Worm (Caenorhabditis elegans) whole organism, L4 larva: ENCODE measurements around the gene W04D2.4.
A peak's percentile ranks its signal among the peaks of the same experiment; 100 is the strongest.

Source experiments
- F10B5.3 ChIP-seq: sonication (generic microtip); optimal IDR thresholded peaks from 2 replicates; lab custom pipeline; 2016; ENCODE audit warnings: mild to moderate bottlenecking, missing genetic modification characterization, missing compliant biosample characterization
- F26F4.8 ChIP-seq: fragments of 200-800 bp; sonication (Bioruptor generic); conservative IDR thresholded peaks from 2 replicates; pipeline ENCODE4 v1.3.6; 2022; ENCODE audit warnings: missing genetic modification characterization, missing compliant biosample characterization
- F37D6.2 ChIP-seq: sonication (generic microtip); optimal IDR thresholded peaks from 2 replicates; lab custom pipeline; 2016; ENCODE audit warnings: mild to moderate bottlenecking, missing genetic modification characterization, missing compliant biosample characterization
- R02D3.7 ChIP-seq: fragments of 150-350 bp; sonication (generic microtip); optimal IDR thresholded peaks from 3 replicates; lab custom pipeline; 2014; ENCODE audit warnings: missing biosample characterization, missing genetic modification characterization
- T20F7.1 ChIP-seq: fragments of 200-800 bp; sonication (Bioruptor generic); optimal IDR thresholded peaks from 2 replicates; lab custom pipeline; 2018; ENCODE audit warnings: mild to moderate bottlenecking, missing genetic modification characterization, missing compliant biosample characterization
- T26A8.4 ChIP-seq: fragments of 200-800 bp; sonication (Bioruptor generic); IDR thresholded peaks from 2 replicates; pipeline ENCODE4 v1.3.6; 2022; ENCODE audit warnings: missing genetic modification characterization, missing compliant biosample characterization
- Y48G9A.11 ChIP-seq: fragments of 200-800 bp; sonication (Bioruptor generic); IDR thresholded peaks from 2 replicates; pipeline ENCODE4 v1.3.6; 2022; ENCODE audit warnings: missing genetic modification reagents, missing genetic modification characterization, missing compliant biosample characterization
- aha-1 ChIP-seq: fragments of 150-350 bp; peaks from one replicate; lab custom pipeline; 2014; ENCODE audit warnings: missing biosample characterization, missing genetic modification characterization
- ceh-28 ChIP-seq: fragments of 150-350 bp; optimal IDR thresholded peaks from 2 replicates; lab custom pipeline; 2014; ENCODE audit warnings: missing biosample characterization, missing genetic modification reagents, missing genetic modification characterization
- ceh-32 ChIP-seq: sonication (generic microtip); optimal IDR thresholded peaks from 2 replicates; lab custom pipeline; 2016; ENCODE audit warnings: mild to moderate bottlenecking, missing genetic modification characterization, missing compliant biosample characterization; ENCODE audit not compliant: poor library complexity
- ceh-44 ChIP-seq: fragments of 200-800 bp; sonication (Bioruptor generic); IDR thresholded peaks from 2 replicates; pipeline ENCODE4 v1.3.6; 2022; ENCODE audit warnings: missing genetic modification reagents, missing genetic modification characterization, missing compliant biosample characterization
- ceh-82 ChIP-seq: sonication (generic microtip); optimal IDR thresholded peaks from 2 replicates; lab custom pipeline; 2017; ENCODE audit warnings: missing biosample characterization, missing genetic modification characterization
- ces-1 ChIP-seq: fragments of 150-350 bp; sonication (generic microtip); optimal IDR thresholded peaks from 4 replicates; lab custom pipeline; 2014; ENCODE audit warnings: missing biosample characterization, missing genetic modification reagents, missing genetic modification characterization
- ctbp-1 ChIP-seq: fragments of 200-800 bp; sonication (Bioruptor generic); IDR thresholded peaks from 2 replicates; pipeline ENCODE4 v1.3.6; 2022; ENCODE audit warnings: missing genetic modification reagents, missing genetic modification characterization, missing compliant biosample characterization
- daf-12 ChIP-seq: fragments of 150-350 bp; optimal IDR thresholded peaks from 2 replicates; lab custom pipeline; 2014; ENCODE audit warnings: missing biosample characterization, missing genetic modification reagents, missing genetic modification characterization
- daf-16 ChIP-seq, 3 experiments: sonication (generic microtip); optimal IDR thresholded peaks; 2 replicates each; lab custom pipeline; 2016 to 2017; ENCODE audit warnings: missing genetic modification characterization in 3 of 3, missing genetic modification reagents in 3 of 3, mild to moderate bottlenecking in 2 of 3, missing compliant biosample characterization in 2 of 3, missing biosample characterization in 1 of 3, moderate library complexity in 1 of 3
- dmd-6 ChIP-seq: fragments of 200-800 bp; sonication (Bioruptor generic); IDR thresholded peaks from 2 replicates; pipeline ENCODE4 v1.3.6; 2022; ENCODE audit warnings: missing genetic modification reagents, missing genetic modification characterization, missing compliant biosample characterization
- dpl-1 ChIP-seq: fragments of 150-350 bp; optimal IDR thresholded peaks from 2 replicates; lab custom pipeline; 2014; ENCODE audit warnings: missing biosample characterization, missing genetic modification reagents, missing genetic modification characterization
- duxl-1 ChIP-seq: sonication (generic microtip); optimal IDR thresholded peaks from 2 replicates; lab custom pipeline; 2016; ENCODE audit warnings: mild to moderate bottlenecking, missing genetic modification characterization, moderate library complexity, missing compliant biosample characterization; ENCODE audit not compliant: poor library complexity
- dve-1 ChIP-seq: sonication (generic microtip); optimal IDR thresholded peaks from 2 replicates; lab custom pipeline; 2017; ENCODE audit warnings: antibody characterized with exemption, mild to moderate bottlenecking, missing genetic modification characterization, missing compliant biosample characterization; ENCODE audit not compliant: insufficient read depth
- egl-27 ChIP-seq: sonication (generic microtip); optimal IDR thresholded peaks from 3 replicates; lab custom pipeline; 2017; ENCODE audit warnings: missing biosample characterization, missing genetic modification reagents, missing genetic modification characterization
- fkh-10 ChIP-seq: fragments of 150-350 bp; optimal IDR thresholded peaks from 2 replicates; lab custom pipeline; 2014; ENCODE audit warnings: missing biosample characterization, missing genetic modification reagents, missing genetic modification characterization
- fos-1 ChIP-seq: fragments of 150-350 bp; optimal IDR thresholded peaks from 2 replicates; lab custom pipeline; 2014; ENCODE audit warnings: missing biosample characterization, missing genetic modification characterization
- gei-8 ChIP-seq: fragments of 200-800 bp; sonication (Bioruptor generic); optimal IDR thresholded peaks from 2 replicates; lab custom pipeline; 2018; ENCODE audit warnings: mild to moderate bottlenecking, missing genetic modification characterization, missing compliant biosample characterization
- hlh-11 ChIP-seq: fragments of 200-800 bp; sonication (Bioruptor generic); optimal IDR thresholded peaks from 2 replicates; lab custom pipeline; 2018; ENCODE audit warnings: mild to moderate bottlenecking, missing genetic modification characterization, missing compliant biosample characterization
- hlh-30 ChIP-seq: sonication (generic microtip); optimal IDR thresholded peaks from 2 replicates; lab custom pipeline; 2017; ENCODE audit warnings: antibody characterized with exemption, mild to moderate bottlenecking, missing genetic modification characterization, missing compliant biosample characterization; ENCODE audit not compliant: insufficient read depth
- lin-29 ChIP-seq: fragments of 200-800 bp; sonication (Bioruptor generic); IDR thresholded peaks from 2 replicates; pipeline ENCODE4 v1.3.6; 2022; ENCODE audit warnings: missing genetic modification reagents, missing genetic modification characterization, missing compliant biosample characterization
- lin-38 ChIP-seq: fragments of 200-800 bp; sonication (Bioruptor generic); IDR thresholded peaks from 2 replicates; pipeline ENCODE4 v1.3.6; 2022; ENCODE audit warnings: missing genetic modification reagents, missing genetic modification characterization, missing compliant biosample characterization
- lsy-2 ChIP-seq, 2 experiments: fragments of 150-350 bp in 1 of 2; sonication (generic microtip) in 1 of 2; optimal IDR thresholded peaks; 2 replicates each; lab custom pipeline; 2014 to 2017; ENCODE audit warnings: missing biosample characterization in 2 of 2, missing genetic modification characterization in 2 of 2
- madf-5 ChIP-seq, 2 experiments: fragments of 200-800 bp; sonication (Bioruptor generic); IDR thresholded peaks; 2 replicates each; pipeline ENCODE4 v1.3.6; 2022; ENCODE audit warnings: missing compliant biosample characterization in 2 of 2, missing genetic modification characterization in 2 of 2
- mdt-29 ChIP-seq: fragments of 200-800 bp; sonication (Bioruptor generic); IDR thresholded peaks from 2 replicates; pipeline ENCODE4 v1.3.6; 2022; ENCODE audit warnings: missing genetic modification reagents, missing genetic modification characterization, missing compliant biosample characterization
- mep-1 ChIP-seq: fragments of 150-350 bp; sonication (generic microtip); optimal IDR thresholded peaks from 3 replicates; lab custom pipeline; 2014; ENCODE audit warnings: missing biosample characterization, missing genetic modification characterization
- mes-2 ChIP-seq: sonication (generic microtip); optimal IDR thresholded peaks from 2 replicates; lab custom pipeline; 2016; ENCODE audit warnings: missing genotype, mild to moderate bottlenecking, missing genetic modification characterization, missing compliant biosample characterization; ENCODE audit not compliant: poor library complexity, severe bottlenecking
- mxl-2 ChIP-seq: fragments of 200-800 bp; sonication (Bioruptor generic); conservative IDR thresholded peaks from 2 replicates; pipeline ENCODE4 v1.3.6; 2022; ENCODE audit warnings: missing genetic modification reagents, missing genetic modification characterization, missing compliant biosample characterization
- nhr-102 ChIP-seq: sonication (generic microtip); optimal IDR thresholded peaks from 2 replicates; lab custom pipeline; 2016; ENCODE audit warnings: mild to moderate bottlenecking, missing genetic modification characterization, moderate library complexity, missing compliant biosample characterization
- nhr-28 ChIP-seq: fragments of 150-350 bp; optimal IDR thresholded peaks from 2 replicates; lab custom pipeline; 2014; ENCODE audit warnings: missing biosample characterization, missing genetic modification characterization
- nhr-41 ChIP-seq: fragments of 200-800 bp; sonication (Bioruptor generic); IDR thresholded peaks from 2 replicates; pipeline ENCODE4 v1.3.6; 2022; ENCODE audit warnings: missing genetic modification reagents, missing genetic modification characterization, missing compliant biosample characterization
- nhr-42 ChIP-seq: fragments of 200-800 bp; sonication (Bioruptor generic); IDR thresholded peaks from 2 replicates; pipeline ENCODE4 v1.3.6; 2022; ENCODE audit warnings: missing genetic modification characterization, missing compliant biosample characterization
- nhr-6 ChIP-seq: fragments of 150-350 bp; optimal IDR thresholded peaks from 2 replicates; lab custom pipeline; 2014; ENCODE audit warnings: missing biosample characterization, missing genetic modification characterization
- nhr-77 ChIP-seq: fragments of 150-350 bp; optimal IDR thresholded peaks from 2 replicates; lab custom pipeline; 2014; ENCODE audit warnings: missing biosample characterization, missing genetic modification characterization
- pha-4 ChIP-seq, 2 experiments: fragments of 150-350 bp in 1 of 2; fragments of 200-800 bp in 1 of 2; sonication (Bioruptor generic) in 1 of 2; IDR thresholded peaks in 1 of 2; optimal IDR thresholded peaks in 1 of 2; 2 replicates each; pipeline versions ENCODE4 v1.3.6 to Lab custom; 2014 to 2022; ENCODE audit warnings: missing genetic modification characterization in 2 of 2, missing genetic modification reagents in 2 of 2, missing biosample characterization in 1 of 2, missing compliant biosample characterization in 1 of 2
- php-3 ChIP-seq: fragments of 200-800 bp; sonication (Bioruptor generic); IDR thresholded peaks from 2 replicates; pipeline ENCODE4 v1.3.6; 2022; ENCODE audit warnings: missing genetic modification reagents, missing genetic modification characterization, missing compliant biosample characterization
- rbr-2 ChIP-seq: sonication (generic microtip); optimal IDR thresholded peaks from 2 replicates; lab custom pipeline; 2016; ENCODE audit warnings: missing genotype, missing genetic modification characterization, missing compliant biosample characterization
- spr-1 ChIP-seq: sonication (generic microtip); optimal IDR thresholded peaks from 2 replicates; lab custom pipeline; 2016; ENCODE audit warnings: mild to moderate bottlenecking, missing genetic modification characterization, missing compliant biosample characterization
- tag-97 ChIP-seq: fragments of 200-800 bp; sonication (Bioruptor generic); IDR thresholded peaks from 2 replicates; pipeline ENCODE4 v1.3.6; 2022; ENCODE audit warnings: missing genetic modification characterization, missing compliant biosample characterization
- unc-130 ChIP-seq: sonication (generic microtip); optimal IDR thresholded peaks from 2 replicates; lab custom pipeline; 2016; ENCODE audit warnings: missing genetic modification reagents, missing genetic modification characterization, missing compliant biosample characterization
- unc-39 ChIP-seq: sonication (generic microtip); optimal IDR thresholded peaks from 2 replicates; lab custom pipeline; 2017; ENCODE audit warnings: missing biosample characterization, missing genetic modification characterization
- zag-1 ChIP-seq: fragments of 150-350 bp; optimal IDR thresholded peaks from 2 replicates; lab custom pipeline; 2014; ENCODE audit warnings: missing biosample characterization, missing genetic modification characterization
- zip-11 ChIP-seq: fragments of 200-800 bp; sonication (Bioruptor generic); IDR thresholded peaks from 2 replicates; pipeline ENCODE4 v1.3.6; 2022; ENCODE audit warnings: missing genetic modification characterization, missing compliant biosample characterization
- ztf-7 ChIP-seq: fragments of 150-350 bp; optimal IDR thresholded peaks from 2 replicates; lab custom pipeline; 2014; ENCODE audit warnings: missing biosample characterization, missing genetic modification characterization

The W04D2.4 gene

DNA sequence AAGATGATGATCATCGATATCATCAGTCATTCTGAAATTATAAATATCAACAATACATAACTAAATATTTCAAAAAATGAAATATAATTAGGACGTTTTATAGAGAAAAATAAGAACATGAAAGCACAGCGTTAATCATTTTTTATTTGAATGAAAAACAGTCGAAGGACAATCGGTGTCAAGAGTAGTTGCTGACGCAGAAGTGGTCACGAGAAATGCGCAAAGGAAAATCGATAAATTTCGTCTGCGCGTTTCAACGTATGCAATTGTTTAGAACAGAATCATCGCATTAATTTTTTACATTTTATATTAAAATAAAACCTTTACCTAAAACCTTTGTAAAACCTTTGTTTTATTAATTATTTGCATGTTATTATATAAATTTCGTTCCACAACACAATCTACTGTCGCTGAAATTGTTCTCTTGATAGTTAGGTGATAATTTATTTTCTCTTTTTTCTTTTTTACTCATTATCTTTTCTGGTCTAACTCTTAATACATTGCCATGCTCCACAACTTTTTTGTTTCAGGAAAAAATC lies at the start of gene W04D2.4, which contains the start of gene rbm-25:
Gene W04D2.4, minus strand, starts transcription at position 31 of the 539 bp plus-strand sequence.
Gene rbm-25, plus strand, starts transcription at position 489 of the 539 bp plus-strand sequence.
- TF ChIP-seq fkh-10 (peak; percentile 1), Y48G9A.11 (GFP tag; lab: Robert Waterston, UW) (no peak), mdt-29 (GFP tag; lab: Robert Waterston, UW) (no peak), lin-38 (GFP tag; lab: Robert Waterston, UW) (peak; percentile 71), ceh-28 (tag; lab: Kevin White, UChicago) (peak; percentile 54), rbr-2 (tag; lab: Kevin White, UChicago) (peak; percentile 72), zip-11 (GFP tag; lab: Robert Waterston, UW) (no peak), daf-16 (GFP tag; optimal IDR thresholded peaks at IDR 0.05; lab: Kevin White, UChicago) (peak in 1 of 2 experiments; percentile 34), daf-16 (tag; optimal IDR thresholded peaks at IDR 0.05; lab: Kevin White, UChicago) (peak; percentile 26), dpl-1 (GFP tag; lab: Kevin White, UChicago) (peak; percentile 81), zag-1 (tag; lab: Kevin White, UChicago) (no peak), hlh-30 (peak; percentile 63), egl-27 (tag; lab: Kevin White, UChicago) (no peak), F10B5.3 (tag; lab: Kevin White, UChicago) (peak; percentile 58), spr-1 (tag; lab: Kevin White, UChicago) (peak; percentile 56), dmd-6 (GFP tag; lab: Robert Waterston, UW) (peak; percentile 63), hlh-11 (tag; lab: Kevin White, UChicago) (peak; percentile 56), dve-1 (tag; lab: Kevin White, UChicago) (peak; percentile 82), ceh-32 (no peak), nhr-102 (tag; lab: Kevin White, UChicago) (peak; percentile 67), nhr-42 (GFP tag; lab: Robert Waterston, UW) (no peak), T26A8.4 (peak; percentile 69), nhr-41 (GFP tag; lab: Robert Waterston, UW) (no peak), tag-97 (no peak), pha-4 (GFP tag; IDR thresholded peaks at IDR 0.05; lab: Robert Waterston, UW) (no peak), pha-4 (tag; optimal IDR thresholded peaks at IDR 0.05; lab: Kevin White, UChicago) (no peak), gei-8 (GFP tag; lab: Kevin White, UChicago) (no peak), ces-1 (GFP tag; lab: Kevin White, UChicago) (no peak), daf-12 (tag; lab: Kevin White, UChicago) (no peak), mxl-2 (GFP tag; lab: Robert Waterston, UW) (no peak), nhr-77 (peak; percentile 20), lsy-2 (tag; optimal IDR thresholded peaks at IDR 0.05; lab: Kevin White, UChicago) (peak; percentile 4 to 90), unc-39 (tag; lab: Kevin White, UChicago) (no peak), ztf-7 (tag; lab: Kevin White, UChicago) (peak; percentile 67), fos-1 (no peak), T20F7.1 (GFP tag; lab: Kevin White, UChicago) (peak; percentile 80), F37D6.2 (tag; lab: Kevin White, UChicago) (peak; percentile 48), F26F4.8 (GFP tag; lab: Robert Waterston, UW) (no peak), mep-1 (peak; percentile 72), ceh-44 (no peak), ctbp-1 (GFP tag; lab: Robert Waterston, UW) (0 out of 2 replicates have a peak, but pooled peaks have one; percentile 52), nhr-28 (peak; percentile 41), php-3 (GFP tag; lab: Robert Waterston, UW) (no peak), ceh-82 (tag; lab: Kevin White, UChicago) (no peak), lin-29 (GFP tag; lab: Robert Waterston, UW) (no peak), aha-1 (tag; lab: Kevin White, UChicago) (peak; percentile 78), madf-5 (GFP tag; IDR thresholded peaks at IDR 0.05; lab: Robert Waterston, UW) (no peak), unc-130 (GFP tag; lab: Kevin White, UChicago) (no peak), mes-2 (tag; lab: Kevin White, UChicago) (peak; percentile 89), nhr-6 (tag; lab: Kevin White, UChicago) (peak; percentile 86), duxl-1 (tag; lab: Kevin White, UChicago) (no peak), R02D3.7 (tag; lab: Kevin White, UChicago) (no peak)
